Fruit fly (Drosophila melanogaster): Measurements from ENCODE around the gene Eip74EF.

The Eip74EF gene

dm6 chr3L:17530471-17531149 lies 88.5 kb downstream of the Eip74EF start:
- peak; percentile 72 for TF ChIP-seq svp (GFP tag)
- TF ChIP-seq CG6163 (GFP tag; IDR thresholded peaks at IDR 0.05) = peak; percentile 52; the same call in 2 of the 3 replicates
- TF ChIP-seq CG6276 (GFP tag; optimal IDR thresholded peaks at IDR 0.05) = no peak
- TF ChIP-seq dsx (GFP tag; optimal IDR thresholded peaks at IDR 0.05; ENCODE audit: poor library complexity, severe bottlenecking) = peak; percentile 13
- TF ChIP-seq Sox14 (GFP tag; optimal IDR thresholded peaks at IDR 0.05) = peak; percentile 92
- peak; percentile 18 for TF ChIP-seq CG6808 (GFP tag; optimal IDR thresholded peaks at IDR 0.05)
- no peak for TF ChIP-seq Sox102F (GFP tag; optimal IDR thresholded peaks at IDR 0.05)
- TF ChIP-seq Eip78C (GFP tag) = peak; percentile 47
- peak; percentile 63 for TF ChIP-seq fkh (GFP tag; optimal IDR thresholded peaks at IDR 0.05)
- TF ChIP-seq Smox (GFP tag; optimal IDR thresholded peaks at IDR 0.05) = no peak
- TF ChIP-seq CG3032 (tag; optimal IDR thresholded peaks at IDR 0.05) = no peak

- peak; percentile 69 for TF ChIP-seq fkh (GFP tag; optimal IDR thresholded peaks at IDR 0.05)
- TF ChIP-seq vri (GFP tag; optimal IDR thresholded peaks at IDR 0.05) = peak; percentile 1
- TF ChIP-seq CG3032 (tag; optimal IDR thresholded peaks at IDR 0.05) = peak; percentile 40
- TF ChIP-seq CG8319 (GFP tag; optimal IDR thresholded peaks at IDR 0.05) = no peak
- no peak for TF ChIP-seq pdm3 (GFP tag; optimal IDR thresholded peaks at IDR 0.05)
- no peak for TF ChIP-seq Eip78C (GFP tag)
- no peak for TF ChIP-seq CG6792 (GFP tag; optimal IDR thresholded peaks at IDR 0.05)
- TF ChIP-seq Gug (GFP tag; IDR thresholded peaks at IDR 0.05) = no peak
- no peak for TF ChIP-seq CG7368 (GFP tag; optimal IDR thresholded peaks at IDR 0.05)
Observed at dm6 chr3L:17529511-17530194, 89.5 kb downstream of the Eip74EF start, which contains the start of the genes Edc3 and Nedd4. TSS of gene Edc3 (minus strand) at chr3L:17529861. TSS of gene Nedd4 (plus strand) at chr3L:17530081.

- TF ChIP-seq CG11294 (GFP tag; IDR thresholded peaks at IDR 0.05) = 0 out of 2 replicates have a peak, but pooled peaks have one; percentile 21
- peak; percentile 61 for TF ChIP-seq CG32006 (GFP tag; optimal IDR thresholded peaks at IDR 0.05)
- TF ChIP-seq fd59A (GFP tag; optimal IDR thresholded peaks at IDR 0.05) = peak; percentile 31
- peak; percentile 33 for TF ChIP-seq net (GFP tag; optimal IDR thresholded peaks at IDR 0.05)
- TF ChIP-seq lz (GFP tag; optimal IDR thresholded peaks at IDR 0.05) = peak; percentile 60
- TF ChIP-seq CG8632 (GFP tag; optimal IDR thresholded peaks at IDR 0.05) = peak; percentile 51
- 0 out of 3 replicates have a peak, but pooled peaks have one; percentile 28 for TF ChIP-seq CG6163 (GFP tag; IDR thresholded peaks at IDR 0.05)
- TF ChIP-seq Eip75B (GFP tag; optimal IDR thresholded peaks at IDR 0.05) = no peak
- TF ChIP-seq pdm3 (GFP tag; optimal IDR thresholded peaks at IDR 0.05) = peak; percentile 69
- peak; percentile 45 for TF ChIP-seq Sox15 (GFP tag; optimal IDR thresholded peaks at IDR 0.05)
- TF ChIP-seq CG34406 (GFP tag; optimal IDR thresholded peaks at IDR 0.05) = peak; percentile 47
- peak; percentile 69 for TF ChIP-seq CG6808 (GFP tag; optimal IDR thresholded peaks at IDR 0.05)
- peak; percentile 60 for TF ChIP-seq OdsH (GFP tag; optimal IDR thresholded peaks at IDR 0.05)
- TF ChIP-seq fkh (GFP tag; optimal IDR thresholded peaks at IDR 0.05) = no peak
- no peak for TF ChIP-seq CG10669 (GFP tag; optimal IDR thresholded peaks at IDR 0.05)
- TF ChIP-seq Hr39 (GFP tag; optimal IDR thresholded peaks at IDR 0.05) = peak; percentile 69
- peak; percentile 69 for TF ChIP-seq Sox14 (GFP tag; optimal IDR thresholded peaks at IDR 0.05)
- TF ChIP-seq acj6 (GFP tag; optimal IDR thresholded peaks at IDR 0.05) = peak; percentile 63
- no peak for TF ChIP-seq Met (GFP tag; optimal IDR thresholded peaks at IDR 0.05)
- TF ChIP-seq CG31627 (GFP tag; optimal IDR thresholded peaks at IDR 0.05) = peak; percentile 68
- no peak for TF ChIP-seq CG6276 (GFP tag; optimal IDR thresholded peaks at IDR 0.05)
- TF ChIP-seq CG3919 (GFP tag; optimal IDR thresholded peaks at IDR 0.05) = peak; percentile 65
- TF ChIP-seq CG11762 (GFP tag; optimal IDR thresholded peaks at IDR 0.05; ENCODE audit: insufficient read depth) = peak; percentile 7
- peak; percentile 57 for TF ChIP-seq CG3032 (tag; optimal IDR thresholded peaks at IDR 0.05)
- no peak for TF ChIP-seq CG6854 (GFP tag; optimal IDR thresholded peaks at IDR 0.05)
- peak; percentile 78 for TF ChIP-seq Eip78C (GFP tag)
- TF ChIP-seq esn (GFP tag; optimal IDR thresholded peaks at IDR 0.05) = peak; percentile 71
- peak; percentile 71 for TF ChIP-seq cyc (GFP tag; optimal IDR thresholded peaks at IDR 0.05)
- peak; percentile 29; the same call in 1 of the 2 replicates for TF ChIP-seq Gug (GFP tag; IDR thresholded peaks at IDR 0.05)
- peak; percentile 26 for TF ChIP-seq CG11902 (GFP tag; optimal IDR thresholded peaks at IDR 0.05)
- peak; percentile 59 for TF ChIP-seq achi (GFP tag; optimal IDR thresholded peaks at IDR 0.05)
- TF ChIP-seq CG6792 (GFP tag; optimal IDR thresholded peaks at IDR 0.05) = peak; percentile 39
- TF ChIP-seq Lpt (GFP tag; optimal IDR thresholded peaks at IDR 0.05) = peak; percentile 30
- TF ChIP-seq Ets21C (GFP tag; optimal IDR thresholded peaks at IDR 0.05) = peak; percentile 10
- peak; percentile 43 for TF ChIP-seq fd85E (GFP tag; optimal IDR thresholded peaks at IDR 0.05)
Observed at dm6 chr3L:17513893-17514616, 105.1 kb downstream of the Eip74EF start, which contains the start of the genes U4-U6-60K and CG7564. TSS of gene U4-U6-60K (minus strand) at chr3L:17513912. TSS of gene CG7564 (plus strand) at chr3L:17514298.

Data from whole organism, prepupa.